Fruit fly (Drosophila melanogaster) whole organism, embryonic: Measurements from ENCODE around the gene IscU.

Experiments
- BtbVII ChIP-seq: fragments of 200-800 bp; sonication (Bioruptor generic); optimal IDR thresholded peaks from 3 replicates; lab custom pipeline; 2017; ENCODE audit warnings: missing biosample characterization, mild to moderate bottlenecking, missing genetic modification characterization
- CG10147 ChIP-seq: fragments of 200-800 bp; sonication (Bioruptor generic); optimal IDR thresholded peaks from 2 replicates; lab custom pipeline; 2019; ENCODE audit warnings: missing biosample characterization, mild to moderate bottlenecking, missing genetic modification characterization, moderate library complexity
- CG10267 ChIP-seq: fragments of 200-800 bp; sonication (Bioruptor generic); optimal IDR thresholded peaks from 2 replicates; lab custom pipeline; 2018; ENCODE audit warnings: missing biosample characterization, mild to moderate bottlenecking, missing genetic modification characterization, moderate library complexity
- CG12236 ChIP-seq: fragments of 200-800 bp; sonication (Bioruptor generic); optimal IDR thresholded peaks from 2 replicates; lab custom pipeline; 2016; ENCODE audit warnings: missing biosample characterization, missing genetic modification characterization
- CG13894 ChIP-seq: fragments of 200-800 bp; sonication (Bioruptor generic); optimal IDR thresholded peaks from 3 replicates; lab custom pipeline; 2018; ENCODE audit warnings: missing biosample characterization, mild to moderate bottlenecking, missing genetic modification characterization, moderate library complexity
- CG17359 ChIP-seq: fragments of 200-800 bp; sonication (Bioruptor generic); optimal IDR thresholded peaks from 3 replicates; lab custom pipeline; 2018; ENCODE audit warnings: missing biosample characterization, mild to moderate bottlenecking, missing genetic modification characterization, moderate library complexity
- CG17829 ChIP-seq: fragments of 200-800 bp; optimal IDR thresholded peaks from 2 replicates; lab custom pipeline; 2019; ENCODE audit warnings: missing biosample characterization, mild to moderate bottlenecking, missing genetic modification characterization, moderate library complexity
- CG18262 ChIP-seq: fragments of 200-800 bp; optimal IDR thresholded peaks from 3 replicates; lab custom pipeline; 2019; ENCODE audit warnings: missing biosample characterization, mild to moderate bottlenecking, missing genetic modification characterization, moderate library complexity
- CG18619 ChIP-seq: fragments of 200-800 bp; sonication (Bioruptor generic); optimal IDR thresholded peaks from 3 replicates; lab custom pipeline; 2017; ENCODE audit warnings: missing biosample characterization, mild to moderate bottlenecking, missing genetic modification characterization
- CG2199 ChIP-seq: fragments of 200-800 bp; sonication (Bioruptor generic); IDR thresholded peaks from 3 replicates; pipeline ENCODE4 v1.3.6; 2022; ENCODE audit warnings: missing biosample characterization, missing genetic modification characterization
- CG2712 ChIP-seq: fragments of 200-800 bp; optimal IDR thresholded peaks from 3 replicates; lab custom pipeline; 2019; ENCODE audit warnings: missing biosample characterization, mild to moderate bottlenecking, missing genetic modification characterization, moderate library complexity
- CG31441 ChIP-seq: fragments of 200-800 bp; sonication (Bioruptor generic); IDR thresholded peaks from 2 replicates; pipeline ENCODE4 v1.3.6; 2022; ENCODE audit warnings: missing biosample characterization, missing genetic modification characterization
- CG4707 ChIP-seq: fragments of 200-800 bp; sonication (Bioruptor generic); optimal IDR thresholded peaks from 2 replicates; lab custom pipeline; 2018; ENCODE audit warnings: missing biosample characterization, mild to moderate bottlenecking, missing genetic modification characterization, moderate library complexity
- CG6654 ChIP-seq: fragments of 200-800 bp; sonication (Bioruptor generic); optimal IDR thresholded peaks from 2 replicates; lab custom pipeline; 2017; ENCODE audit warnings: missing biosample characterization, mild to moderate bottlenecking, missing genetic modification characterization
- CG6813 ChIP-seq: fragments of 200-800 bp; sonication (Bioruptor generic); optimal IDR thresholded peaks from 2 replicates; lab custom pipeline; 2017; ENCODE audit warnings: missing biosample characterization, missing genetic modification characterization, mild to moderate bottlenecking, moderate library complexity, missing genetic modification reagents
- CG9876 ChIP-seq: fragments of 200-800 bp; sonication (Bioruptor generic); optimal IDR thresholded peaks from 2 replicates; lab custom pipeline; 2016; ENCODE audit warnings: missing biosample characterization, missing genetic modification characterization
- CTCF ChIP-seq: fragments of 200-800 bp; sonication (Bioruptor generic); optimal IDR thresholded peaks from 2 replicates; lab custom pipeline; 2017; ENCODE audit warnings: missing biosample characterization, mild to moderate bottlenecking, missing genetic modification characterization, moderate library complexity
- Dbx ChIP-seq: fragments of 200-800 bp; sonication (Bioruptor generic); IDR thresholded peaks from 3 replicates; pipeline ENCODE4 v1.3.6; 2022; ENCODE audit warnings: missing biosample characterization, missing genetic modification characterization
- Doc3 ChIP-seq: fragments of 200-800 bp; sonication (Bioruptor generic); IDR thresholded peaks from 3 replicates; pipeline ENCODE4 v1.3.6; 2022; ENCODE audit warnings: missing biosample characterization, missing genetic modification characterization; ENCODE audit not compliant: partially characterized antibody
- Elba2 ChIP-seq: fragments of 200-800 bp; sonication (Bioruptor generic); optimal IDR thresholded peaks from 3 replicates; lab custom pipeline; 2016; ENCODE audit warnings: missing biosample characterization, missing genetic modification characterization
- Hr39 ChIP-seq: fragments of >200 bp; optimal IDR thresholded peaks from 2 replicates; lab custom pipeline; 2017
- Lhr ChIP-seq: fragments of 200-800 bp; sonication (Bioruptor generic); optimal IDR thresholded peaks from 3 replicates; lab custom pipeline; 2017; ENCODE audit warnings: mild to moderate bottlenecking, missing biosample characterization, missing genetic modification reagents, missing genetic modification characterization
- Med ChIP-seq: fragments of 200-800 bp; sonication (Bioruptor generic); peaks from one replicate; lab custom pipeline; 2016; ENCODE audit warnings: missing biosample characterization, missing genetic modification characterization, mild to moderate bottlenecking, inconsistent platforms, moderate library complexity
- Nf-YA ChIP-seq: fragments of 200-800 bp; sonication (Bioruptor generic); IDR thresholded peaks from 2 replicates; pipeline ENCODE4 v1.3.6; 2022; ENCODE audit warnings: missing biosample characterization, missing genetic modification characterization
- Side ChIP-seq: fragments of 200-800 bp; sonication (Bioruptor generic); optimal IDR thresholded peaks from 2 replicates; lab custom pipeline; 2016; ENCODE audit warnings: missing biosample characterization, missing genetic modification characterization
- Sox100B ChIP-seq: fragments of 200-800 bp; sonication (Bioruptor generic); optimal IDR thresholded peaks from 3 replicates; lab custom pipeline; 2018; ENCODE audit warnings: missing biosample characterization, mild to moderate bottlenecking, missing genetic modification characterization
- Tbp ChIP-seq: fragments of >200 bp; optimal IDR thresholded peaks from 2 replicates; lab custom pipeline; 2018; ENCODE audit warnings: missing biosample characterization, missing genetic modification characterization
- cad ChIP-seq: fragments of >200 bp; optimal IDR thresholded peaks from 2 replicates; lab custom pipeline; 2017; ENCODE audit warnings: missing biosample characterization, missing genetic modification characterization
- chm ChIP-seq: fragments of 200-800 bp; sonication (Bioruptor generic); IDR thresholded peaks from 2 replicates; pipeline ENCODE4 v1.3.6; 2022; ENCODE audit warnings: missing biosample characterization, missing genetic modification characterization
- crol ChIP-seq: fragments of 200-800 bp; sonication (Bioruptor generic); IDR thresholded peaks from 2 replicates; pipeline ENCODE4 v1.3.6; 2022; ENCODE audit warnings: missing biosample characterization, missing genetic modification characterization
- dati ChIP-seq: fragments of 200-800 bp; sonication (Bioruptor generic); IDR thresholded peaks from 2 replicates; pipeline ENCODE4 v1.3.6; 2022; ENCODE audit warnings: missing biosample characterization, missing genetic modification characterization
- dysf ChIP-seq: fragments of 200-800 bp; sonication (Bioruptor generic); IDR thresholded peaks from 3 replicates; pipeline ENCODE4 v1.3.6; 2022; ENCODE audit warnings: missing biosample characterization, missing genetic modification characterization
- fru ChIP-seq: fragments of >200 bp; optimal IDR thresholded peaks from 2 replicates; lab custom pipeline; 2017
- ftz-f1 ChIP-seq: fragments of 200-800 bp; sonication (Bioruptor generic); optimal IDR thresholded peaks from 2 replicates; lab custom pipeline; 2016; ENCODE audit warnings: missing biosample characterization, missing genetic modification characterization
- gcm ChIP-seq: fragments of 200-800 bp; sonication (Bioruptor generic); optimal IDR thresholded peaks from 2 replicates; lab custom pipeline; 2019; ENCODE audit warnings: missing biosample characterization, mild to moderate bottlenecking, missing genetic modification characterization, moderate library complexity
- gcm2 ChIP-seq: fragments of 200-800 bp; sonication (Bioruptor generic); optimal IDR thresholded peaks from 2 replicates; lab custom pipeline; 2016; ENCODE audit warnings: missing biosample characterization, missing genetic modification characterization
- gem ChIP-seq: fragments of 200-800 bp; sonication (Bioruptor generic); optimal IDR thresholded peaks from 2 replicates; lab custom pipeline; 2019; ENCODE audit warnings: missing biosample characterization, mild to moderate bottlenecking, missing genetic modification characterization, moderate library complexity
- hth ChIP-seq: fragments of >200 bp; optimal IDR thresholded peaks from 2 replicates; lab custom pipeline; 2017; ENCODE audit warnings: inconsistent platforms
- insv ChIP-seq, 2 experiments: fragments of 200-800 bp; sonication (Bioruptor generic); optimal IDR thresholded peaks; 3 replicates each; lab custom pipeline; 2016 to 2018; ENCODE audit warnings: missing biosample characterization in 2 of 2, missing genetic modification characterization in 2 of 2
- jigr1 ChIP-seq: fragments of 200-800 bp; sonication (Bioruptor generic); IDR thresholded peaks from 3 replicates; pipeline ENCODE4 v1.3.6; 2022; ENCODE audit warnings: missing biosample characterization, missing genetic modification characterization
- lola ChIP-seq, 3 experiments: fragments of >200 bp in 2 of 3; fragments of 200-800 bp in 1 of 3; sonication (Bioruptor generic) in 1 of 3; optimal IDR thresholded peaks; 2 replicates each; lab custom pipeline; 2017 to 2019; ENCODE audit warnings: missing biosample characterization in 3 of 3, missing genetic modification characterization in 3 of 3, mild to moderate bottlenecking in 1 of 3, moderate library complexity in 1 of 3
- mld ChIP-seq: fragments of 200-800 bp; sonication (Bioruptor generic); IDR thresholded peaks from 3 replicates; pipeline ENCODE4 v1.3.6; 2022; ENCODE audit warnings: missing biosample characterization, missing genetic modification characterization; ENCODE audit not compliant: partially characterized antibody
- nom ChIP-seq: fragments of 200-800 bp; sonication (Bioruptor generic); optimal IDR thresholded peaks from 2 replicates; lab custom pipeline; 2017; ENCODE audit warnings: missing biosample characterization, missing genetic modification characterization, mild to moderate bottlenecking, moderate library complexity, missing genetic modification reagents
- pita ChIP-seq: fragments of 200-800 bp; sonication (Bioruptor generic); optimal IDR thresholded peaks from 2 replicates; lab custom pipeline; 2017; ENCODE audit warnings: missing biosample characterization, mild to moderate bottlenecking, missing genetic modification characterization
- psq ChIP-seq: fragments of 200-800 bp; sonication (Bioruptor generic); optimal IDR thresholded peaks from 2 replicates; lab custom pipeline; 2017; ENCODE audit warnings: missing biosample characterization, missing genetic modification characterization
- rib ChIP-seq: fragments of 200-800 bp; sonication (Bioruptor generic); IDR thresholded peaks from 2 replicates; pipeline ENCODE4 v1.3.6; 2022; ENCODE audit warnings: missing biosample characterization, missing genetic modification characterization
- slbo ChIP-seq: fragments of 200-800 bp; sonication (Bioruptor generic); IDR thresholded peaks from 2 replicates; pipeline ENCODE4 v1.3.6; 2022; ENCODE audit warnings: missing biosample characterization, missing genetic modification characterization
- sqz ChIP-seq: fragments of 200-800 bp; sonication (Bioruptor generic); optimal IDR thresholded peaks from 3 replicates; lab custom pipeline; 2018; ENCODE audit warnings: missing biosample characterization, mild to moderate bottlenecking, missing genetic modification characterization
- sr ChIP-seq: fragments of 200-800 bp; sonication (Bioruptor generic); IDR thresholded peaks from 3 replicates; pipeline ENCODE4 v1.3.6; 2022; ENCODE audit warnings: missing biosample characterization, missing genetic modification characterization
- trem ChIP-seq: fragments of 200-800 bp; optimal IDR thresholded peaks from 3 replicates; lab custom pipeline; 2019; ENCODE audit warnings: missing biosample characterization, mild to moderate bottlenecking, missing genetic modification characterization, moderate library complexity

Gene IscU

DNA sequence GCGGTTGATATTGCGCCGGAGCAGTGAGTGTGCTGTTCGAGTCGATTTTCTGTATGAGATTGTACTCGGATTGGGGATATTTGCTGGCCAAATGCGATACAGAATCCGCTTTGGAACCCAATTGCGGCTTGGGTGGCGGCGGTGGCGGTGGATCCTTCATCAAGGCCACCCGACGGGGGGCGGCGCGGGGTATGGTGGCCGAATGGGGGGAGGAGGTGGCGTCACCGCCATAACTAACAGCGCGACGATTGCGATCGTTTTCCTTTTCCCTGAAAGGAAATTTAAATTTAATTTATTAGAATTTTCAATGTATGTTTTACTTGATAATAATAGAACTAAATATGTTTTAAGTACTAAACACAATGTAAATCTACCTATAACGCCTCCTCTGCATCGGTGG, 41.1 kb upstream of the IscU start:
- TF ChIP-seq Nf-YA (GFP tag; lab: Robert Waterston, UW) (no peak), mld (no peak), slbo (GFP tag; lab: Robert Waterston, UW) (0 out of 2 replicates have a peak, but pooled peaks have one; percentile 11), Lhr (GFP tag; lab: Kevin White, UChicago) (no peak), Hr39 (lab: Kevin White, UChicago) (peak; percentile 61), jigr1 (GFP tag; lab: Robert Waterston, UW) (no peak), rib (GFP tag; lab: Robert Waterston, UW) (no peak), fru (no peak), CG10147 (no peak), Side (GFP tag; lab: Kevin White, UChicago) (no peak), dysf (GFP tag; lab: Robert Waterston, UW) (0 out of 3 replicates have a peak, but pooled peaks have one; percentile 23), sr (GFP tag; lab: Robert Waterston, UW) (no peak), gcm2 (no peak), CG6813 (GFP tag; lab: Kevin White, UChicago) (no peak), hth (lab: Kevin White, UChicago) (no peak), Doc3 (GFP tag; lab: Robert Waterston, UW) (no peak), sqz (GFP tag; lab: Kevin White, UChicago) (no peak), CG4707 (GFP tag; lab: Kevin White, UChicago) (no peak)
- TF ChIP-seq, all 482 proteins: peak for 3

DNA sequence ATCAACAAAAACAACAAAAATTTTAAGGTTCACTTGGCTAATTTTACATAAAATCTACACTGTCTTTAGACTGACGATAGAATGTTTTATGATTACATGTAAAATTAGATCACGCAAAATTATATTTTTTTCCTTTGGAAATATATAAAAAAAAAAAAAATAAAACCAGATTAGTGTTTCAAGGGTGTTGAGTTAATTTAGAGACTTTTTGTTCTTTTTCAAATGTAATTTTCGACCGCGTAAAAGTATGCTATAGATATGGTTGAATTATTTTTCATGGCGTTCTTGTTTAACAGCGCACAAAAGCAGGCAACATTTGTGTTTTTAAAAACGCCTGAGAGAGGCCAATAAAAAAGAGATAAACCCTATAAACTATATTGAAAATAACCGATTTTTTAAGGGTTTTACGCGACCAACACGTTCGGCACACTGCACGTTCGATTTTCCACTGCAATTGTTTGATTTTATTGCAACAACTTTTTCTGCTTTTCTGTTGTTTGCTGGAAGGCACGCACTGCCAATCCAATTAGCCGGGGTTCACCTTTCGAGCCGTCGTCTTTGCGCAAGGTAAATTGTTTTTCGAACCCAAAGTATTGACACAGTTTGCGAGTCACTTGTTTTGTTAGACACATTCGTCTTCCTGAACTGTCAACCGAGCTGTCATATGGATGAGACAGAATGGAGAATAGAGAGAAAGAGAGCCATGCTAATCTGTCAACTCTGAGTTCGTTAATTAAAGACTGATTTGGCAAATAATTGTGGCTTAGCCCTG, 39.3 kb upstream of the IscU start:
- peak; percentile 23 for TF ChIP-seq Sox100B (GFP tag; lab: Kevin White, UChicago)
- TF ChIP-seq CG17359 (tag; lab: Kevin White, UChicago): peak; percentile 60
- TF ChIP-seq crol: no peak
- TF ChIP-seq CG9876 (GFP tag; lab: Kevin White, UChicago): no peak
- no peak for TF ChIP-seq CG18619 (GFP tag; lab: Kevin White, UChicago)
- TF ChIP-seq pita (GFP tag; lab: Kevin White, UChicago): peak; percentile 27
- no peak for TF ChIP-seq psq (GFP tag; lab: Kevin White, UChicago)
- 0 out of 2 replicates have a peak, but pooled peaks have one; percentile 15 for TF ChIP-seq chm (GFP tag; lab: Robert Waterston, UW)
- 0 out of 2 replicates have a peak, but pooled peaks have one; percentile 35 for TF ChIP-seq CG31441
- no peak for TF ChIP-seq slbo (GFP tag; lab: Robert Waterston, UW)
- TF ChIP-seq Tbp (GFP tag; lab: Kevin White, UChicago): peak; percentile 17
- TF ChIP-seq dati (GFP tag; lab: Robert Waterston, UW): no peak
- no peak for TF ChIP-seq Dbx
- no peak for TF ChIP-seq Elba2 (GFP tag; lab: Kevin White, UChicago)
- peak; percentile 36 for TF ChIP-seq CG13894
- no peak for TF ChIP-seq CG12236 (GFP tag; lab: Kevin White, UChicago)
- TF ChIP-seq nom (GFP tag; lab: Kevin White, UChicago): peak; percentile 30
- peak; percentile 26 for TF ChIP-seq CG10267 (tag; lab: Kevin White, UChicago)
- TF ChIP-seq CG2712 (tag; lab: Kevin White, UChicago): peak; percentile 0
- TF ChIP-seq CG18262: peak; percentile 5
- TF ChIP-seq CTCF: peak; percentile 75
- TF ChIP-seq trem (tag; lab: Kevin White, UChicago): peak; percentile 43
- peak; percentile 50 for TF ChIP-seq cad (GFP tag; lab: Kevin White, UChicago)
- TF ChIP-seq insv (GFP tag; optimal IDR thresholded peaks at IDR 0.05; lab: Kevin White, UChicago): no peak
- TF ChIP-seq sqz (GFP tag; lab: Kevin White, UChicago): peak; percentile 62
- TF ChIP-seq gcm (GFP tag; lab: Kevin White, UChicago): peak; percentile 2
- TF ChIP-seq lola (GFP tag; optimal IDR thresholded peaks at IDR 0.05; lab: Kevin White, UChicago): peak in 1 of 3 experiments; percentile 52
- TF ChIP-seq Med (GFP tag; lab: Kevin White, UChicago): peak; percentile 72
- TF ChIP-seq CG17829: peak; percentile 21
- TF ChIP-seq CG2199 (GFP tag; lab: Robert Waterston, UW): 0 out of 3 replicates have a peak, but pooled peaks have one; percentile 49
- no peak for TF ChIP-seq BtbVII (GFP tag; lab: Kevin White, UChicago)
- peak; percentile 5 for TF ChIP-seq gem
- TF ChIP-seq ftz-f1 (GFP tag; lab: Kevin White, UChicago): peak; percentile 23
- TF ChIP-seq CG6654 (GFP tag; lab: Kevin White, UChicago): peak; percentile 61
